Fruit fly (Drosophila melanogaster): ENCODE data around the gene hec.

DNA sequence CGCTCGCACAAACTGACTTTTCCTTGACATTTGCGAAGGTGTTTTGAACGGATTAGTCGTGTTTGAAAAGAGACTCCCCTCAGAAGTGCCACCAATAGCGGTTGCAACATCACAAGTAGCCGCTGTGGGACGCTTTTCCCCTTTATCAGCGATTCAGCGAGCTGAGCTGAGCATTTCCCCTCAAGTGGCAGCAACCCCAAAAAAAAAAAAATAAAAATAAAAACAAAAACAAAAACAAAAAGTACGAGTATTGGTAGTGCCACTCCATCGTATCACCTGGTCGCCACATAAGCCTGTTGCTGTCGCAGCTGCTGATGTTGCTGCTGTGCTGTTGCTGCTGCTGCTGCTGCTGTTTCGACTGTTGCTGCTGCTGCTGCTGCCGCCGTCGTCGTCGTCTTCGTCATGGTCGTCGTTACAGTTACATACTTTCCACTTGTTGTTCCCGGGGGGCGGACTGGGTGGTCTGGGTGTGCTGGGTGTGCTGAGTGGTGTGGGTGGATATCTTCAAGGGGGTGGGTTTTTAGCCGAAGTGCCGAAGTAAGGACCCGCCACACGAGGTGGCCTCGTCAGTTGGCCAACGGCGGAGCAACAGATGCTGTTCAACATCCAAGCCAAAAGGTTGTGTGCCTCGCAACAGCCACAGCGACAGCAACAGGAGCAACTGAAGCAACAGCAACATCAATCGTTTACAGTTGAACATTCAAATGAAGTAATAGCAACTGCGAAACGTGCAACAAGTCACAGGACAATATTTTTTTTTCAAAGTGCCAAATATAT is 31.0 kb upstream of the hec start, which contains the start of gene rsh:
- TF ChIP-seq grau (tag; optimal IDR thresholded peaks at IDR 0.05) (no peak), CG18476 (GFP tag; optimal IDR thresholded peaks at IDR 0.05) (no peak), tna (GFP tag; IDR thresholded peaks at IDR 0.05; ENCODE audit: partially characterized antibody) (no peak)

All from whole organism, embryonic.